Worm (Caenorhabditis elegans) whole organism, mixed stage, embryonic: Measurements from ENCODE around the gene Y51H4A.13.
"Not testable (repeated sequence)": the region's sequence is repeated elsewhere in the genome, so short reads cannot be mapped to it uniquely, and the experiment has no call there.

Source experiments
- blmp-1 ChIP-seq: fragments of 150-350 bp; optimal IDR thresholded peaks from 2 replicates; lab custom pipeline; 2014; ENCODE audit warnings: missing biosample characterization, missing genetic modification characterization
- ceh-43 ChIP-seq: fragments of 200-800 bp; sonication (Bioruptor generic); optimal IDR thresholded peaks from 2 replicates; lab custom pipeline; 2018; ENCODE audit warnings: mild to moderate bottlenecking, missing genetic modification characterization, moderate library complexity, missing compliant biosample characterization
- ces-1 ChIP-seq: fragments of 150-350 bp; optimal IDR thresholded peaks from 2 replicates; lab custom pipeline; 2014; ENCODE audit warnings: missing biosample characterization, missing genetic modification reagents, missing genetic modification characterization
- lin-13 ChIP-seq: fragments of 150-350 bp; optimal IDR thresholded peaks from 2 replicates; lab custom pipeline; 2014; ENCODE audit warnings: missing biosample characterization, missing genetic modification characterization
- mab-5 ChIP-seq: fragments of 150-350 bp; optimal IDR thresholded peaks from 2 replicates; lab custom pipeline; 2014; ENCODE audit warnings: missing biosample characterization, missing genetic modification characterization
- nhr-12 ChIP-seq: fragments of 150-350 bp; optimal IDR thresholded peaks from 2 replicates; lab custom pipeline; 2014; ENCODE audit warnings: missing biosample characterization, missing genetic modification characterization
- nhr-237 ChIP-seq: fragments of 150-350 bp; optimal IDR thresholded peaks from 2 replicates; lab custom pipeline; 2014; ENCODE audit warnings: missing biosample characterization, missing genetic modification characterization
- nhr-76 ChIP-seq: sonication (generic microtip); optimal IDR thresholded peaks from 2 replicates; lab custom pipeline; 2017; ENCODE audit warnings: missing biosample characterization, missing genetic modification characterization
- pha-4 ChIP-seq: fragments of 150-350 bp; optimal IDR thresholded peaks from 2 replicates; lab custom pipeline; 2018; ENCODE audit warnings: missing biosample characterization, missing genetic modification reagents, missing genetic modification characterization
- snpc-4 ChIP-seq: fragments of 150-350 bp; optimal IDR thresholded peaks from 2 replicates; lab custom pipeline; 2014; ENCODE audit warnings: missing biosample characterization, missing genetic modification characterization
- unc-39 ChIP-seq: fragments of 150-350 bp; optimal IDR thresholded peaks from 2 replicates; lab custom pipeline; 2014; ENCODE audit warnings: missing biosample characterization, missing genetic modification characterization
- unc-62 ChIP-seq: fragments of 150-350 bp; optimal IDR thresholded peaks from 2 replicates; lab custom pipeline; 2014; ENCODE audit warnings: missing biosample characterization, missing genetic modification reagents, missing genetic modification characterization

DNA sequence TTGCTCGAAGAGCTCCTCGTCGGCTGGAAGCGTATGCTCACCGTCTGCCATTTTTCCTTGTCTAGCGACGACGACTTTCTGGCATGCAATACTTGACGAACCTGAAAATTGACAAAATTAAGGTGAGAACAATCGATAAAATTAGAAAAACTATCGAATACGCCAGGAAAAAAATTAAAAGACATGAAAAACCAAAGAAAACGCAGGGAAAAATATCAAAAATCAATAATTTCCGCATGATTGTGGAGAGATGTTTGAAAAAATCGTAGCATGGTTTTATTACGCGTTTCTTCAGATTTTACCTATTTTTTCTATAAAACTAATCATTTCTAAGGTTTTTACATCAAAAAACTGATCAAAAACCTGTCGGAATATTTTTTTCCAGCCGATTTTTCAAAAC lies 9.6 kb upstream of the Y51H4A.13 start, which contains the start of gene set-26:
- not testable (repeated sequence) for TF ChIP-seq lin-13 (tag; lab: Kevin White, UChicago); nhr-237; nhr-12 (tag; lab: Kevin White, UChicago); unc-39; mab-5 (tag; lab: Kevin White, UChicago); pha-4 (tag; lab: Kevin White, UChicago); snpc-4 (tag; lab: Kevin White, UChicago); blmp-1 (tag; lab: Kevin White, UChicago); ceh-43 (GFP tag; lab: Kevin White, UChicago); nhr-76 (tag; lab: Kevin White, UChicago); unc-62 (GFP tag; lab: Kevin White, UChicago); ces-1 (GFP tag; lab: Kevin White, UChicago)
